Worm (Caenorhabditis elegans): ENCODE measurements around the gene B0024.13.

Gene B0024.13

DNA sequence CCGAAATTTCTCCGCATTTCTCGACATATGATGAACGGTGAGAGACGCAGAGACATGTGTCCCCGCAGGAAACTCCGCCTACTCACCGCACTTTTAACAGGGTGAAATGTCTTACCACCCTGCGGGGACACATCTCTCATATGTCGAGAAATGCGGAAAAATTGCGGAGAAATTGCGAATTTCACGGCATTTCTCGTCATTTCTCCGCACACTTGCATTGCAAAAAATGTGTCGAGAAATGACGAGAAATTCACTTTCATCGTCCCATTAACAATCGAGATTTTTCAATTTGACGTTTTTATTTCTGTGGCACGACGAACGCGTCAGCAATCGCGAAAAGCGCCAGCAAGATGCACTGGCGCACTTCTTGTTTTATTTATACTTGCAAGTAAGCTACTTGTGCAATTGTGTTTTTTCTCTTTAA is 21.4 kb downstream of the B0024.13 start, which contains the start of gene K07C5.13:
TSS of gene K07C5.13 (plus strand) at position 151 of the 424 bp plus-strand sequence.
- TF ChIP-seq skn-1 (tag; optimal IDR thresholded peaks at IDR 0.05) (peak; percentile 6), pha-4 (tag; optimal IDR thresholded peaks at IDR 0.05) (peak; percentile 53), nhr-23 (tag; optimal IDR thresholded peaks at IDR 0.05) (peak; percentile 9), snpc-4 (tag; optimal IDR thresholded peaks at IDR 0.05) (peak; percentile 23), R02D3.7 (tag; optimal IDR thresholded peaks at IDR 0.05) (peak; percentile 25), tbx-2 (tag; optimal IDR thresholded peaks at IDR 0.05) (peak; percentile 51), lsy-12 (tag; optimal IDR thresholded peaks at IDR 0.05) (peak; percentile 69), hmg-11 (tag; optimal IDR thresholded peaks at IDR 0.05) (peak; percentile 2), nhr-43 (tag; optimal IDR thresholded peaks at IDR 0.05; ENCODE audit: poor library complexity, severe bottlenecking) (peak; percentile 46), elt-2 (tag; optimal IDR thresholded peaks at IDR 0.05) (peak; percentile 42), lin-15B (tag; optimal IDR thresholded peaks at IDR 0.05) (peak; percentile 75), nfya-1 (tag; optimal IDR thresholded peaks at IDR 0.05; ENCODE audit: insufficient read depth) (peak; percentile 26)

ce11 chrV:10342904-10343303 is 22.4 kb downstream of the B0024.13 start, which contains the start of gene K07C5.3:
TSS of gene K07C5.3 (plus strand) at chrV:10343032.
- TF ChIP-seq nhr-11 (tag; optimal IDR thresholded peaks at IDR 0.05): no peak
- TF ChIP-seq lsy-12 (tag; optimal IDR thresholded peaks at IDR 0.05): no peak
- no peak for TF ChIP-seq daf-12 (tag; optimal IDR thresholded peaks at IDR 0.05)
- no peak for TF ChIP-seq nhr-28 (tag; optimal IDR thresholded peaks at IDR 0.05)
- TF ChIP-seq nhr-77 (tag; optimal IDR thresholded peaks at IDR 0.05): no peak
- TF ChIP-seq ama-1 (optimal IDR thresholded peaks at IDR 0.05): no peak
- TF ChIP-seq nhr-76 (tag; optimal IDR thresholded peaks at IDR 0.05): no peak
- no peak for TF ChIP-seq aly-2 (tag; optimal IDR thresholded peaks at IDR 0.05)
- no peak for TF ChIP-seq nhr-25 (tag; optimal IDR thresholded peaks at IDR 0.05)
- no peak for TF ChIP-seq nhr-12 (tag; optimal IDR thresholded peaks at IDR 0.05)
- no peak for TF ChIP-seq ceh-82 (tag; optimal IDR thresholded peaks at IDR 0.05)
- no peak for TF ChIP-seq egl-5 (tag; optimal IDR thresholded peaks at IDR 0.05)
- TF ChIP-seq jun-1 (tag; optimal IDR thresholded peaks at IDR 0.05): no peak
- no peak for TF ChIP-seq pqm-1 (tag; optimal IDR thresholded peaks at IDR 0.05)
- no peak for TF ChIP-seq mml-1 (tag; optimal IDR thresholded peaks at IDR 0.05)

- TF ChIP-seq fos-1 (tag; optimal IDR thresholded peaks at IDR 0.05): no peak
- TF ChIP-seq nhr-67 (tag; optimal IDR thresholded peaks at IDR 0.05): no peak
Measured at ce11 chrV:10350054-10350453, 29.5 kb downstream of the B0024.13 start, which contains the start of gene K07C5.9. TSS of gene K07C5.9 (minus strand) at chrV:10350154.

- peak; percentile 61 for TF ChIP-seq ceh-28 (tag; optimal IDR thresholded peaks at IDR 0.05)
- TF ChIP-seq mdl-1 (tag; optimal IDR thresholded peaks at IDR 0.05): no peak
- no peak for TF ChIP-seq elt-1 (tag; optimal IDR thresholded peaks at IDR 0.05)
- TF ChIP-seq nhr-12 (tag; optimal IDR thresholded peaks at IDR 0.05): no peak
- no peak for TF ChIP-seq tbx-2 (tag; optimal IDR thresholded peaks at IDR 0.05)
- peak; percentile 77 for TF ChIP-seq nhr-43 (tag; optimal IDR thresholded peaks at IDR 0.05; ENCODE audit: poor library complexity, severe bottlenecking)
- no peak for TF ChIP-seq nhr-77 (tag; optimal IDR thresholded peaks at IDR 0.05)
- no peak for TF ChIP-seq ceh-16 (tag; optimal IDR thresholded peaks at IDR 0.05)
- peak; percentile 81 for TF ChIP-seq egl-5 (tag; optimal IDR thresholded peaks at IDR 0.05)
- no peak for TF ChIP-seq nhr-11 (tag; optimal IDR thresholded peaks at IDR 0.05)
- TF ChIP-seq lin-15B (tag; optimal IDR thresholded peaks at IDR 0.05): peak; percentile 93
- no peak for TF ChIP-seq zag-1 (tag; optimal IDR thresholded peaks at IDR 0.05)
- TF ChIP-seq R02D3.7 (tag; optimal IDR thresholded peaks at IDR 0.05): peak; percentile 4
- peak; percentile 58 for TF ChIP-seq elt-2 (tag; optimal IDR thresholded peaks at IDR 0.05)
- TF ChIP-seq unc-62 (GFP tag; optimal IDR thresholded peaks at IDR 0.05): no peak
- TF ChIP-seq nhr-23 (tag; optimal IDR thresholded peaks at IDR 0.05): peak; percentile 93
- TF ChIP-seq egl-27 (tag; optimal IDR thresholded peaks at IDR 0.05): no peak
- TF ChIP-seq aly-2 (tag; optimal IDR thresholded peaks at IDR 0.05): no peak
- TF ChIP-seq jun-1 (tag; optimal IDR thresholded peaks at IDR 0.05): peak; percentile 16
- no peak for TF ChIP-seq sea-2 (GFP tag; optimal IDR thresholded peaks at IDR 0.05)
- TF ChIP-seq fkh-10 (GFP tag; optimal IDR thresholded peaks at IDR 0.05): peak; percentile 43
- TF ChIP-seq ztf-11 (tag; optimal IDR thresholded peaks at IDR 0.05): no peak
- peak; percentile 70 for TF ChIP-seq nhr-25 (tag; optimal IDR thresholded peaks at IDR 0.05)
- peak; percentile 80 for TF ChIP-seq hmg-11 (tag; optimal IDR thresholded peaks at IDR 0.05)
- peak; percentile 37 for TF ChIP-seq ama-1 (optimal IDR thresholded peaks at IDR 0.05)
- TF ChIP-seq ztf-4 (tag; optimal IDR thresholded peaks at IDR 0.05): peak; percentile 5
- TF ChIP-seq daf-12 (tag; optimal IDR thresholded peaks at IDR 0.05): no peak
- TF ChIP-seq snpc-4 (tag; optimal IDR thresholded peaks at IDR 0.05): peak; percentile 80
- TF ChIP-seq skn-1 (tag; optimal IDR thresholded peaks at IDR 0.05): peak; percentile 14
- peak; percentile 86 for TF ChIP-seq lin-39 (tag; optimal IDR thresholded peaks at IDR 0.05)
- TF ChIP-seq nhr-237 (tag; optimal IDR thresholded peaks at IDR 0.05): no peak
- TF ChIP-seq eor-1 (tag; optimal IDR thresholded peaks at IDR 0.05): no peak
- TF ChIP-seq pha-4 (tag; optimal IDR thresholded peaks at IDR 0.05): peak; percentile 93
- TF ChIP-seq fos-1 (tag; optimal IDR thresholded peaks at IDR 0.05): no peak
- TF ChIP-seq nhr-28 (tag; optimal IDR thresholded peaks at IDR 0.05): no peak
- TF ChIP-seq ZK546.5 (tag; optimal IDR thresholded peaks at IDR 0.05): no peak
- TF ChIP-seq nfya-1 (tag; optimal IDR thresholded peaks at IDR 0.05; ENCODE audit: insufficient read depth): peak; percentile 90
- TF ChIP-seq nhr-76 (tag; optimal IDR thresholded peaks at IDR 0.05): no peak
- TF ChIP-seq pqm-1 (tag; optimal IDR thresholded peaks at IDR 0.05): peak; percentile 34
- TF ChIP-seq mml-1 (tag; optimal IDR thresholded peaks at IDR 0.05): no peak
- TF ChIP-seq nhr-67 (tag; optimal IDR thresholded peaks at IDR 0.05): no peak
- peak; percentile 66 for TF ChIP-seq lsy-12 (tag; optimal IDR thresholded peaks at IDR 0.05)
Measured at ce11 chrV:10352928-10353427, 32.5 kb downstream of the B0024.13 start, which contains the start of gene nol-56. TSS of gene nol-56 (minus strand) at chrV:10352978.
